Worm (Caenorhabditis elegans) whole organism, mixed stage, embryonic: ENCODE data around the gene Y50D4A.5.
A peak's percentile ranks its signal among the peaks of the same experiment; 100 is the strongest.

Source experiments
- bed-3 ChIP-seq: fragments of 200-800 bp; sonication (Bioruptor generic); optimal IDR thresholded peaks from 3 replicates; lab custom pipeline; 2018; ENCODE audit warnings: mild to moderate bottlenecking, missing genetic modification characterization, moderate library complexity, missing compliant biosample characterization
- blmp-1 ChIP-seq: fragments of 150-350 bp; optimal IDR thresholded peaks from 2 replicates; lab custom pipeline; 2014; ENCODE audit warnings: missing biosample characterization, missing genetic modification characterization
- ceh-39 ChIP-seq: fragments of 150-350 bp; optimal IDR thresholded peaks from 2 replicates; lab custom pipeline; 2014; ENCODE audit warnings: missing biosample characterization, missing genetic modification characterization
- ceh-43 ChIP-seq: fragments of 200-800 bp; sonication (Bioruptor generic); optimal IDR thresholded peaks from 2 replicates; lab custom pipeline; 2018; ENCODE audit warnings: mild to moderate bottlenecking, missing genetic modification characterization, moderate library complexity, missing compliant biosample characterization
- ceh-83 ChIP-seq: fragments of 200-800 bp; sonication (Bioruptor generic); optimal IDR thresholded peaks from 2 replicates; lab custom pipeline; 2018; ENCODE audit warnings: mild to moderate bottlenecking, missing genetic modification characterization, missing compliant biosample characterization
- ces-1 ChIP-seq: fragments of 150-350 bp; optimal IDR thresholded peaks from 2 replicates; lab custom pipeline; 2014; ENCODE audit warnings: missing biosample characterization, missing genetic modification reagents, missing genetic modification characterization
- drap-1 ChIP-seq: fragments of 200-800 bp; sonication (Bioruptor generic); optimal IDR thresholded peaks from 3 replicates; lab custom pipeline; 2018; ENCODE audit warnings: mild to moderate bottlenecking, missing genetic modification characterization, missing compliant biosample characterization
- elt-1 ChIP-seq: sonication (generic microtip); optimal IDR thresholded peaks from 2 replicates; lab custom pipeline; 2017; ENCODE audit warnings: missing genetic modification characterization, mild to moderate bottlenecking, missing compliant biosample characterization, antibody characterized with exemption, moderate library complexity, borderline replicate concordance; ENCODE audit not compliant: insufficient read depth
- elt-3 ChIP-seq: fragments of 150-350 bp; optimal IDR thresholded peaks from 2 replicates; lab custom pipeline; 2014; ENCODE audit warnings: missing biosample characterization, missing genetic modification characterization
- flh-1 ChIP-seq: fragments of 200-800 bp; sonication (Bioruptor generic); optimal IDR thresholded peaks from 2 replicates; lab custom pipeline; 2018; ENCODE audit warnings: mild to moderate bottlenecking, missing genetic modification characterization, moderate library complexity, missing compliant biosample characterization
- ham-2 ChIP-seq: fragments of 200-800 bp; sonication (Bioruptor generic); optimal IDR thresholded peaks from 2 replicates; lab custom pipeline; 2018; ENCODE audit warnings: mild to moderate bottlenecking, missing genetic modification characterization, missing compliant biosample characterization
- hlh-1 ChIP-seq: fragments of 150-350 bp; optimal IDR thresholded peaks from 2 replicates; lab custom pipeline; 2014; ENCODE audit warnings: missing biosample characterization, missing genetic modification reagents, missing genetic modification characterization
- lin-13 ChIP-seq: fragments of 150-350 bp; optimal IDR thresholded peaks from 2 replicates; lab custom pipeline; 2014; ENCODE audit warnings: missing biosample characterization, missing genetic modification characterization
- lin-32 ChIP-seq: fragments of 200-800 bp; sonication (Bioruptor generic); optimal IDR thresholded peaks from 2 replicates; lab custom pipeline; 2018; ENCODE audit warnings: mild to moderate bottlenecking, missing genetic modification characterization, missing compliant biosample characterization
- lsy-2 ChIP-seq: fragments of 150-350 bp; optimal IDR thresholded peaks from 2 replicates; lab custom pipeline; 2014; ENCODE audit warnings: missing biosample characterization, missing genetic modification characterization
- mab-5 ChIP-seq: fragments of 150-350 bp; optimal IDR thresholded peaks from 2 replicates; lab custom pipeline; 2014; ENCODE audit warnings: missing biosample characterization, missing genetic modification characterization
- mep-1 ChIP-seq: fragments of 150-350 bp; optimal IDR thresholded peaks from 2 replicates; lab custom pipeline; 2017; ENCODE audit warnings: missing biosample characterization, missing genetic modification reagents, missing genetic modification characterization, inconsistent platforms
- mls-2 ChIP-seq: sonication (generic microtip); optimal IDR thresholded peaks from 2 replicates; lab custom pipeline; 2016; ENCODE audit warnings: mild to moderate bottlenecking, missing genetic modification characterization, moderate library complexity, missing compliant biosample characterization
- nhr-12 ChIP-seq: fragments of 150-350 bp; optimal IDR thresholded peaks from 2 replicates; lab custom pipeline; 2014; ENCODE audit warnings: missing biosample characterization, missing genetic modification characterization
- nhr-28 ChIP-seq: fragments of 150-350 bp; optimal IDR thresholded peaks from 2 replicates; lab custom pipeline; 2014; ENCODE audit warnings: missing biosample characterization, missing genetic modification characterization
- nhr-76 ChIP-seq: sonication (generic microtip); optimal IDR thresholded peaks from 2 replicates; lab custom pipeline; 2017; ENCODE audit warnings: missing biosample characterization, missing genetic modification characterization
- sem-2 ChIP-seq: fragments of 200-800 bp; sonication (Bioruptor generic); optimal IDR thresholded peaks from 2 replicates; lab custom pipeline; 2018; ENCODE audit warnings: mild to moderate bottlenecking, missing genetic modification characterization, missing compliant biosample characterization
- sptf-1 ChIP-seq: sonication (generic microtip); optimal IDR thresholded peaks from 2 replicates; lab custom pipeline; 2017; ENCODE audit warnings: mild to moderate bottlenecking, missing genetic modification characterization, moderate library complexity, missing compliant biosample characterization
- tbx-8 ChIP-seq: fragments of 200-800 bp; sonication (Bioruptor generic); optimal IDR thresholded peaks from 2 replicates; lab custom pipeline; 2018; ENCODE audit warnings: mild to moderate bottlenecking, missing genetic modification characterization, moderate library complexity, missing compliant biosample characterization
- unc-120 ChIP-seq: sonication (generic microtip); optimal IDR thresholded peaks from 2 replicates; lab custom pipeline; 2017; ENCODE audit warnings: missing genetic modification characterization, missing compliant biosample characterization; ENCODE audit not compliant: poor library complexity, severe bottlenecking
- unc-62 ChIP-seq: fragments of 150-350 bp; optimal IDR thresholded peaks from 2 replicates; lab custom pipeline; 2014; ENCODE audit warnings: missing biosample characterization, missing genetic modification reagents, missing genetic modification characterization
- ztf-11 ChIP-seq: fragments of 150-350 bp; optimal IDR thresholded peaks from 2 replicates; lab custom pipeline; 2014; ENCODE audit warnings: missing biosample characterization, missing genetic modification characterization

The Y50D4A.5 gene

DNA sequence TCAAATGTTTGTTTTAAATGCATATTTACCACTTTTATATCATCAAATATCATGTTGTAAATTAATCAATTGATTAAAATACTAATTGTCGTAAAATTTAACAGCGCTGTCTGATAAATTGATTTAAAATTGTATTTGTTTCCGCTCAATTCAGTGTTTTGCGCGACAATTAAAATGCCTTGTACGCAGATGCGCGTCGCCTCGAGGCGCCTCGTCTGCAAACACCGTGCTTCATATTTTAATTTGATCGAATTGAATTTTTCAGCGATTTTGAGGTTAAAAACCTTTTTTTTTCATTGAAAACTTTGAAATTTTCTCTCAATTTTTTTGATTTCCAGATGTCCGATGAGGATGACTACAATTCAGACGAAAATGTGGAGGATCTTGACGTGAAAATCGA is at the start of gene Y50D4A.5:
Y50D4A.5 (plus strand) TSS at position 337 of the 400 bp plus-strand sequence.
- TF ChIP-seq flh-1 (GFP tag; lab: Kevin White, UChicago): no peak
- peak; percentile 64 for TF ChIP-seq ces-1
- no peak for TF ChIP-seq sptf-1
- TF ChIP-seq drap-1 (GFP tag; lab: Kevin White, UChicago): no peak
- TF ChIP-seq mls-2 (tag; lab: Kevin White, UChicago): peak; percentile 11
- TF ChIP-seq unc-120: no peak

DNA sequence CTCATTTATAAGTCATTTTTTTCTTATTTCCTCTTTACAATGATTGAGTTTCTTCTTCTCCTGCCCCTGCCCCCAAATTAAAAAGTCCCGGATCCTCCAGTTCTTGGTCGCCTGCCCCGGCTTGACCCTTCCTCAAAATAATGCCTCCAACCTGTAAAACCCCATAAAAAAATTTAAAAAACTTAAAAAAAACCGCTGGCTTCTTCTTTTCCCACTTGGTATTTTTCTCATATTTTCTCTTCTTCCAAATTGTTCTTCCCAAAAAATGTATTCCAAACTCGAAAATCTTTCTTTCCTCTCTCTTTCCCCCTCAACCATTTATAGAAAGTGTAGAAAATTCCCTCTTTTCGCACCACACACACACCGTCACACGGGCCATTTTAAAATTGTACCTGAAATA is 49.7 kb upstream of the Y50D4A.5 start:
- TF ChIP-seq elt-1 (tag; lab: Kevin White, UChicago) (no peak), ham-2 (GFP tag; lab: Kevin White, UChicago) (no peak), unc-62 (no peak), nhr-28 (tag; lab: Kevin White, UChicago) (no peak), drap-1 (GFP tag; lab: Kevin White, UChicago) (no peak), mab-5 (tag; lab: Kevin White, UChicago) (no peak), lin-32 (GFP tag; lab: Kevin White, UChicago) (no peak), ceh-39 (tag; lab: Kevin White, UChicago) (no peak), ztf-11 (tag; lab: Kevin White, UChicago) (no peak), sem-2 (GFP tag; lab: Kevin White, UChicago) (no peak), mep-1 (no peak), nhr-76 (tag; lab: Kevin White, UChicago) (no peak), lin-13 (tag; lab: Kevin White, UChicago) (no peak)

DNA sequence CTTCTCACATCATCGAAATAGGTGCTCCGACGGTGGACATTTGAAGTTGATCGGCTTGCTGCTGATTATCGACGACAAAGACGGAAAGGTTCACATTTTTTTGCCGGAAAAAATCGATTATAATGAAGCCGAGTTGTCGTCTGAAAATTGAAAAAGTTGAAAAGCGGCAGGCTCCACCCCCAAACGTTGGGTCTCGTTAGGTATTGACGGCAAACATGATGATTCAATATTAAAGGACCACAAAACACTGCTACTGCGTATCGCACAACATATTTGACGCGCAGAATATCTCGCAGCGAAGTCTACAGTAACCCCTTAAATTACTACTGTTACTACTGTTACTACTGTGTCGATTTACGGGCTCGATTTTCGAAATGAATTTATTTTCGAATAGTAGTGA is 48.9 kb upstream of the Y50D4A.5 start:
- TF ChIP-seq mls-2 (tag; lab: Kevin White, UChicago) (no peak), blmp-1 (tag; lab: Kevin White, UChicago) (no peak), bed-3 (GFP tag; lab: Kevin White, UChicago) (no peak), nhr-12 (tag; lab: Kevin White, UChicago) (no peak), drap-1 (GFP tag; lab: Kevin White, UChicago) (no peak), elt-1 (tag; lab: Kevin White, UChicago) (no peak)
- TF ChIP-seq, all 35 proteins: peak for 0

DNA sequence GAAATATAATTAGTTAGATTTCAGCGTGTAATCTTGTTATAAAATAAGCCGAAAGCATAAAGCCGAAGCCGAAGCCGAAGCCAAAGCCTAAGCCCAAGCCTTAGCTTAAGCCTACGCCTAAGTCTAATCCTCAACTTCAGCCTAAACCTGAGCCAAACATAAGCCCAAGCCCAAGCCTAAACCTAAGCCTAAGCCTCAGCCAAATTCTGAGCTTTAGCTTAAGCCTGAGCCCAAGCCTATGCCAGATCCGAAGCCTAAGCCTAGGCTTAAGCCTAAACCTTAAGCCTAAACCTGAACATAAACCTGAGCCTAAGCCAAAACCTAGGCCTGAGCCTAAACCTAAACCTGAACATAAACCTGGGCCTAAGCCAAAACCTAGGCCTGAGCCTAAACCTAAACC is 46.4 kb upstream of the Y50D4A.5 start:
- no peak for TF ChIP-seq blmp-1 (tag; lab: Kevin White, UChicago)
- TF ChIP-seq bed-3 (GFP tag; lab: Kevin White, UChicago): no peak

DNA sequence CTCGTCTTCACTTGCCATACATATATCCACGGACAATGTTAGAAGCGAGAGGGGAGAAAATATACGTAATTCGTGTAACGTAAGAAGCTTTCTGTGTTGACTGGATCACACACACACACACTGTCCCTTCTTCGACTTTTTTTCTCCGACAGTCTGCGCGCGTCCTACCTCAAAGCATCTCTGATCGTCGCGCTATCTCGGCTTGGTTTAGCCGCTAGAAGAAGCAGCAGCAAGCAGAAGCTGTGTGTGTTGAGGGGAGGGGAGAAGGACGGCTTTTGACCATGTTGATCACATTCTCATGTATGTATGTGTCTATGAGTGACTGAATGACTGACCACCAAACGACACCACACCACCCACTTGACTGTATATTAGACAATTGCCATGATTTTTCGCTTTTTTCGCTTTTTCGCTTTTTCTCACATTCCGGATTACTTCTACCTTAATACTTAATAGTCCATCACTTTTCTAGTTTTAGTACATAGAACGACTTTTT is 42.9 kb upstream of the Y50D4A.5 start, which contains the start of gene T21H3.5:
T21H3.5 (minus strand) TSS at position 98 of the 496 bp plus-strand sequence.
- TF ChIP-seq ham-2 (GFP tag; lab: Kevin White, UChicago): peak; percentile 87
- TF ChIP-seq mls-2 (tag; lab: Kevin White, UChicago): no peak
- no peak for TF ChIP-seq ceh-83 (GFP tag; lab: Kevin White, UChicago)

DNA sequence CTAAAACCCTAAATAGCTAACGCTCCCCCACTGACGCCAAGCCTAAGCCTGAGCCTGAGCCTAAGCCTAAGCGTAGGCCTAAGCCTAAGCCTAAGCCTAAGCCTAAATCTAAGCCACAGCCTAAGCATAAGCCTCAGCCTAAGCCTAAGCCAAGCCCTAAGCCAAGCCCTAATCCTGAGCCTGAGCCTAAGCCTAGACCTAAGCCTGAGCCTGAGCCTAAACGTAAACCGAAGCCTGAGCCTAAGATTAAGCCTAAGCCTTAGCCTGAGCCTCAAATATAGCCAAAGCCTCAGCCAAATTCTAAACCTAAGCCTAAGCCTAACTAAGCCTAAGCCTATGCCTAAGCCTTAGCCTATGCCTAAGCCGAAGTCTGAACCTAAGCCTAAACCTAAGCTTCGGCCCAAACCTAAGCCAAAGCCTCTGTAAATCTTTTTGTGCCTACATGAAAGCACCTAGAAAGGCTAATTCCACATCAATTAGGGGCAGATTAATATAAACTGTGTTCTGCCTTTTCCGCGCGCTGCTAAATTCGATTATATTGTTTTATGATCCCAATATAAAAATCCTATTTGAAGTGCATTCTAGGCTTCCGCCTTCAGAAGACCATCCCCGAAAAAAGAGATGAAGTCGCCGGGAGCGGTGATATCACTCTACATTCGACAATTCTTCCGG is 41.9 kb upstream of the Y50D4A.5 start, which contains the start of gene ptr-16:
ptr-16 (plus strand) TSS at position 622 of the 672 bp plus-strand sequence.
- TF ChIP-seq elt-3 (tag; lab: Kevin White, UChicago): no peak
- peak; percentile 24 for TF ChIP-seq ceh-83 (GFP tag; lab: Kevin White, UChicago)

DNA sequence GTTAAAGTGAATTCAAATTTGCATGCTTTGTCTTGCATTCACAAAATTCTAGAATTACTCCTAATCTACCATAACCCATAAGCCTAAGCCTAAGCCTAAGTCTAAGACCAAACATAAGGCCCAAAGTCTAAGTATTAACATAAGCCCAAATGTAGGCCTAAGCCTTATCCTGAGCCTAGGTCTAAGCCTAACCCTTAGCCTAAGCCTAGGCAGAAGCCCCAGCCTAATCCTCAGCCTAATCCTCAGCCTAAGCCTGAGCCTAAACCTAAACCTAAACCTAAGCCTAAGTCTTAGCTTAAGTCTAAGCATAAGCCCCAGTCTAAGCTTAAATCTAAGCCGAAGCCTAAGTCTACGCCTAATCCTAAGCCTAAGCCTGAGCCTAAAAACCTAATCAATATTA is 36.5 kb upstream of the Y50D4A.5 start:
- TF ChIP-seq sem-2 (GFP tag; lab: Kevin White, UChicago): no peak
- no peak for TF ChIP-seq lin-32 (GFP tag; lab: Kevin White, UChicago)
- no peak for TF ChIP-seq unc-62
- TF ChIP-seq elt-3 (tag; lab: Kevin White, UChicago): no peak
- TF ChIP-seq ceh-43 (GFP tag; lab: Kevin White, UChicago): no peak
- TF ChIP-seq mls-2 (tag; lab: Kevin White, UChicago): no peak
- no peak for TF ChIP-seq hlh-1
- no peak for TF ChIP-seq ztf-11 (tag; lab: Kevin White, UChicago)
- TF ChIP-seq tbx-8 (GFP tag; lab: Kevin White, UChicago): no peak
- TF ChIP-seq lsy-2 (tag; lab: Kevin White, UChicago): no peak
